ENCODE assay signal across 1 fruit fly cellular context in the genomic region with DNA sequence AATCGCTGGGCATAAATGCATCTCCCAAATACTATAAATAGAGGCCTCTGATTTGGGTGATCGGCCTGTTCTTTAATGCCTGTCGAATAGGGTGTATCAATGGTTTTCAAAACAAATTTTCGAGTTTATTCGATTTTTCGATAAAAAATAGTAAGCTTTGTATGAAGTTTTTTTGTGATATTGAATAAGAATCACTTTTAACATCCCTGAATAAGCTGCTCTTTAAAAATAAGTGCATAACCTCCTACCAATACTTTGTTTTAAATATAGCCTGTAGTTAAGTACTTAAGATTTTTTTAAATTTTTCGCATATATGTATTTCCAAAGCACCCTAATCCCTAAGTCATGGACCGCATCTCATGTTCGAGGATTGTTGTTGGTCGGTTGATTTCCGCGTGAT.
TF ChIP-seq lines count a peak whose summit lies in the region.

No protein-coding gene starts in this region.

TF ChIP-seq in whole organism, embryonic, 481 proteins besides CTCF, POLR2A, EP300 and RAD21 (continued from another document and continues in another):
- TF ChIP-seq grau (tag; optimal IDR thresholded peaks at IDR 0.05; lab: Kevin White, UChicago) (peak; percentile 49), bsh (GFP tag; optimal IDR thresholded peaks at IDR 0.05; lab: Kevin White, UChicago) (peak; percentile 19 to 76), CG6791 (GFP tag; IDR thresholded peaks at IDR 0.05; lab: Robert Waterston, UW; ENCODE audit: partially characterized antibody) (no peak), onecut (GFP tag; IDR thresholded peaks at IDR 0.05; lab: Robert Waterston, UW) (no peak), vfl (GFP tag; optimal IDR thresholded peaks at IDR 0.05; lab: Kevin White, UChicago) (no peak), ranshi (GFP tag; IDR thresholded peaks at IDR 0.05; lab: Robert Waterston, UW) (no peak), oc (tag; optimal IDR thresholded peaks at IDR 0.05; lab: Kevin White, UChicago) (no peak), org-1 (GFP tag; optimal IDR thresholded peaks at IDR 0.05; lab: Kevin White, UChicago) (peak; percentile 37), row (GFP tag; IDR thresholded peaks at IDR 0.05; lab: Robert Waterston, UW) (peak; percentile 37; the same call in 1 of the 3 replicates), CG10267 (tag; optimal IDR thresholded peaks at IDR 0.05; lab: Kevin White, UChicago) (peak; percentile 12), CG12219 (GFP tag; optimal IDR thresholded peaks at IDR 0.05; lab: Kevin White, UChicago) (peak; percentile 39), CG2202 (tag; optimal IDR thresholded peaks at IDR 0.05; lab: Kevin White, UChicago) (peak; percentile 59), CG4282 (GFP tag; optimal IDR thresholded peaks at IDR 0.05; lab: Kevin White, UChicago) (no peak), Rx (GFP tag; IDR thresholded peaks at IDR 0.05; lab: Robert Waterston, UW) (no peak), crc (GFP tag; optimal IDR thresholded peaks at IDR 0.05; lab: Kevin White, UChicago) (no peak), Hsf (GFP tag; optimal IDR thresholded peaks at IDR 0.05; lab: Kevin White, UChicago) (no peak), CG17385 (GFP tag; optimal IDR thresholded peaks at IDR 0.05; lab: Kevin White, UChicago) (peak; percentile 49), gt (GFP tag; IDR thresholded peaks at IDR 0.05; lab: Robert Waterston, UW) (no peak), Oli (tag; optimal IDR thresholded peaks at IDR 0.05; lab: Kevin White, UChicago) (peak; percentile 32), Trl (optimal IDR thresholded peaks at IDR 0.05; lab: Kevin White, UChicago) (no peak), Trl (GFP tag; optimal IDR thresholded peaks at IDR 0.05; lab: Kevin White, UChicago) (no peak), CG13894 (tag; optimal IDR thresholded peaks at IDR 0.05; lab: Kevin White, UChicago) (no peak), gcm2 (GFP tag; optimal IDR thresholded peaks at IDR 0.05; lab: Kevin White, UChicago) (no peak), scrt (GFP tag; optimal IDR thresholded peaks at IDR 0.05; lab: Kevin White, UChicago) (no peak), CG14014 (GFP tag; IDR thresholded peaks at IDR 0.05; lab: Robert Waterston, UW) (no peak), Ssrp (tag; optimal IDR thresholded peaks at IDR 0.05; lab: Kevin White, UChicago) (peak; percentile 37), mld (GFP tag; IDR thresholded peaks at IDR 0.05; lab: Robert Waterston, UW; ENCODE audit: partially characterized antibody) (no peak), CG17359 (tag; optimal IDR thresholded peaks at IDR 0.05; lab: Kevin White, UChicago) (peak; percentile 16), Drgx (GFP tag; IDR thresholded peaks at IDR 0.05; lab: Robert Waterston, UW) (0 out of 2 replicates have a peak, but pooled peaks have one; percentile 15), CG10979 (tag; optimal IDR thresholded peaks at IDR 0.05; lab: Kevin White, UChicago) (peak; percentile 50), CG15514 (GFP tag; optimal IDR thresholded peaks at IDR 0.05; lab: Kevin White, UChicago) (no peak), Dp (GFP tag; optimal IDR thresholded peaks at IDR 0.05; lab: Kevin White, UChicago) (no peak), CG4617 (GFP tag; optimal IDR thresholded peaks at IDR 0.05; lab: Kevin White, UChicago; ENCODE audit: borderline replicate concordance) (no peak), CG17186 (GFP tag; optimal IDR thresholded peaks at IDR 0.05; lab: Kevin White, UChicago) (no peak), cas (GFP tag; IDR thresholded peaks at IDR 0.05; lab: Robert Waterston, UW) (no peak), CoRest (tag; optimal IDR thresholded peaks at IDR 0.05; lab: Kevin White, UChicago) (peak; percentile 47), Nf-YB (GFP tag; optimal IDR thresholded peaks at IDR 0.05; lab: Kevin White, UChicago) (peak; percentile 31), Tbp (GFP tag; optimal IDR thresholded peaks at IDR 0.05; lab: Kevin White, UChicago) (no peak), ATbp (GFP tag; optimal IDR thresholded peaks at IDR 0.05; lab: Kevin White, UChicago) (peak; percentile 21), CG11093 (GFP tag; IDR thresholded peaks at IDR 0.05; lab: Robert Waterston, UW) (no peak), D (optimal IDR thresholded peaks at IDR 0.05; lab: Kevin White, UChicago) (no peak), D (GFP tag; optimal IDR thresholded peaks at IDR 0.05; lab: Kevin White, UChicago) (peak; percentile 8), Dip2 (GFP tag; IDR thresholded peaks at IDR 0.05; lab: Robert Waterston, UW) (no peak), CG8388 (GFP tag; optimal IDR thresholded peaks at IDR 0.05; lab: Kevin White, UChicago) (peak; percentile 65), CG2875 (GFP tag; optimal IDR thresholded peaks at IDR 0.05; lab: Kevin White, UChicago) (peak; percentile 41), CG10565 (GFP tag; optimal IDR thresholded peaks at IDR 0.05; lab: Kevin White, UChicago) (no peak), tna (GFP tag; IDR thresholded peaks at IDR 0.05; lab: Robert Waterston, UW; ENCODE audit: partially characterized antibody) (no peak), CG4707 (GFP tag; optimal IDR thresholded peaks at IDR 0.05; lab: Kevin White, UChicago) (peak; percentile 30), Deaf1 (tag; optimal IDR thresholded peaks at IDR 0.05; lab: Kevin White, UChicago) (no peak), chm (GFP tag; IDR thresholded peaks at IDR 0.05; lab: Robert Waterston, UW) (0 out of 2 replicates have a peak, but pooled peaks have one; percentile 13), CG32767 (GFP tag; IDR thresholded peaks at IDR 0.05; lab: Robert Waterston, UW) (no peak), CG10366 (GFP tag; IDR thresholded peaks at IDR 0.05; lab: Robert Waterston, UW) (no peak), zf30C (GFP tag; optimal IDR thresholded peaks at IDR 0.05; lab: Kevin White, UChicago) (no peak), CG3407 (GFP tag; optimal IDR thresholded peaks at IDR 0.05; lab: Kevin White, UChicago) (peak; percentile 43), CG15601 (tag; optimal IDR thresholded peaks at IDR 0.05; lab: Kevin White, UChicago) (peak; percentile 80), D19A (tag; optimal IDR thresholded peaks at IDR 0.05; lab: Kevin White, UChicago) (peak; percentile 59), Mes4 (GFP tag; optimal IDR thresholded peaks at IDR 0.05; lab: Kevin White, UChicago) (peak; percentile 15), Oaz (GFP tag; IDR thresholded peaks at IDR 0.05; lab: Robert Waterston, UW) (no peak), phol (tag; optimal IDR thresholded peaks at IDR 0.05; lab: Kevin White, UChicago) (peak; percentile 11), fd64A (GFP tag; optimal IDR thresholded peaks at IDR 0.05; lab: Kevin White, UChicago) (no peak), CG6765 (GFP tag; optimal IDR thresholded peaks at IDR 0.05; lab: Kevin White, UChicago) (no peak), Dek (tag; optimal IDR thresholded peaks at IDR 0.05; lab: Kevin White, UChicago) (peak; percentile 20), Lhr (GFP tag; optimal IDR thresholded peaks at IDR 0.05; lab: Kevin White, UChicago) (peak; percentile 12), Dip3 (GFP tag; optimal IDR thresholded peaks at IDR 0.05; lab: Kevin White, UChicago) (no peak), CG10274 (GFP tag; optimal IDR thresholded peaks at IDR 0.05; lab: Kevin White, UChicago) (no peak), lbe (GFP tag; optimal IDR thresholded peaks at IDR 0.05; lab: Kevin White, UChicago) (no peak), CG12155 (GFP tag; optimal IDR thresholded peaks at IDR 0.05; lab: Kevin White, UChicago) (no peak), CG11696 (GFP tag; IDR thresholded peaks at IDR 0.05; lab: Robert Waterston, UW) (no peak), CG10431 (GFP tag; optimal IDR thresholded peaks at IDR 0.05; lab: Kevin White, UChicago) (no peak), CrebB (tag; optimal IDR thresholded peaks at IDR 0.05; lab: Kevin White, UChicago) (no peak), trem (tag; optimal IDR thresholded peaks at IDR 0.05; lab: Kevin White, UChicago) (no peak), Mad (GFP tag; optimal IDR thresholded peaks at IDR 0.05; lab: Kevin White, UChicago) (no peak), CG3847 (GFP tag; IDR thresholded peaks at IDR 0.05; lab: Robert Waterston, UW) (no peak), Sin3A (optimal IDR thresholded peaks at IDR 0.05; lab: Kevin White, UChicago) (no peak), CG1647 (GFP tag; optimal IDR thresholded peaks at IDR 0.05; lab: Kevin White, UChicago) (no peak), CG6272 (GFP tag; IDR thresholded peaks at IDR 0.05; lab: Robert Waterston, UW) (no peak), Nf-YC (tag; optimal IDR thresholded peaks at IDR 0.05; lab: Kevin White, UChicago) (no peak), nmo (GFP tag; optimal IDR thresholded peaks at IDR 0.05; lab: Kevin White, UChicago) (peak; percentile 21), kay (GFP tag; optimal IDR thresholded peaks at IDR 0.05; lab: Kevin White, UChicago) (no peak), CG1792 (GFP tag; optimal IDR thresholded peaks at IDR 0.05; lab: Kevin White, UChicago) (no peak), CG7839 (tag; optimal IDR thresholded peaks at IDR 0.05; lab: Kevin White, UChicago) (no peak), CG7928 (GFP tag; optimal IDR thresholded peaks at IDR 0.05; lab: Kevin White, UChicago) (no peak), so (GFP tag; IDR thresholded peaks at IDR 0.05; lab: Robert Waterston, UW) (no peak), Asciz (GFP tag; optimal IDR thresholded peaks at IDR 0.05; lab: Kevin White, UChicago) (no peak), Lpt (GFP tag; optimal IDR thresholded peaks at IDR 0.05; lab: Kevin White, UChicago) (no peak), CG1602 (GFP tag; optimal IDR thresholded peaks at IDR 0.05; lab: Kevin White, UChicago) (peak; percentile 2), CG7556 (GFP tag; optimal IDR thresholded peaks at IDR 0.05; lab: Kevin White, UChicago) (peak; percentile 63), wor (GFP tag; IDR thresholded peaks at IDR 0.05; lab: Robert Waterston, UW) (no peak), CG1603 (tag; optimal IDR thresholded peaks at IDR 0.05; lab: Kevin White, UChicago) (peak; percentile 24), Hmx (GFP tag; optimal IDR thresholded peaks at IDR 0.05; lab: Kevin White, UChicago) (no peak), CG14710 (tag; optimal IDR thresholded peaks at IDR 0.05; lab: Kevin White, UChicago) (peak; percentile 31), nerfin-2 (GFP tag; IDR thresholded peaks at IDR 0.05; lab: Robert Waterston, UW; ENCODE audit: partially characterized antibody) (no peak), CG3065 (GFP tag; optimal IDR thresholded peaks at IDR 0.05; lab: Kevin White, UChicago) (no peak), dan (GFP tag; IDR thresholded peaks at IDR 0.05; lab: Robert Waterston, UW) (no peak), otp (GFP tag; IDR thresholded peaks at IDR 0.05; lab: Robert Waterston, UW) (no peak), HmgD (GFP tag; optimal IDR thresholded peaks at IDR 0.05; lab: Kevin White, UChicago) (no peak), ase (GFP tag; IDR thresholded peaks at IDR 0.05; lab: Robert Waterston, UW) (no peak), odd (GFP tag; optimal IDR thresholded peaks at IDR 0.05; lab: Kevin White, UChicago) (peak; percentile 12), Doc3 (GFP tag; IDR thresholded peaks at IDR 0.05; lab: Robert Waterston, UW; ENCODE audit: partially characterized antibody) (no peak), luna (GFP tag; optimal IDR thresholded peaks at IDR 0.05; lab: Kevin White, UChicago) (no peak), CG13424 (tag; optimal IDR thresholded peaks at IDR 0.05; lab: Kevin White, UChicago) (peak; percentile 78), ftz-f1 (GFP tag; optimal IDR thresholded peaks at IDR 0.05; lab: Kevin White, UChicago) (no peak), Sry-δ (GFP tag; optimal IDR thresholded peaks at IDR 0.05; lab: Kevin White, UChicago) (no peak), emc (GFP tag; optimal IDR thresholded peaks at IDR 0.05; lab: Kevin White, UChicago) (no peak), Xrp1 (GFP tag; IDR thresholded peaks at IDR 0.05; lab: Robert Waterston, UW) (no peak), CG14860 (GFP tag; IDR thresholded peaks at IDR 0.05; lab: Robert Waterston, UW; ENCODE audit: partially characterized antibody) (no peak), CG8924 (tag; optimal IDR thresholded peaks at IDR 0.05; lab: Kevin White, UChicago) (peak; percentile 67), Bteb2 (GFP tag; optimal IDR thresholded peaks at IDR 0.05; lab: Kevin White, UChicago) (no peak), CG10147 (GFP tag; optimal IDR thresholded peaks at IDR 0.05; lab: Kevin White, UChicago) (no peak), danr (GFP tag; IDR thresholded peaks at IDR 0.05; lab: Robert Waterston, UW) (no peak), ab (GFP tag; optimal IDR thresholded peaks at IDR 0.05; lab: Kevin White, UChicago) (no peak), kah (GFP tag; optimal IDR thresholded peaks at IDR 0.05; lab: Kevin White, UChicago) (no peak), CG12659 (GFP tag; optimal IDR thresholded peaks at IDR 0.05; lab: Kevin White, UChicago) (peak; percentile 33), CG34224 (GFP tag; IDR thresholded peaks at IDR 0.05; lab: Robert Waterston, UW; ENCODE audit: partially characterized antibody) (no peak), ac (GFP tag; optimal IDR thresholded peaks at IDR 0.05; lab: Kevin White, UChicago) (no peak), CG10462 (GFP tag; optimal IDR thresholded peaks at IDR 0.05; lab: Kevin White, UChicago) (peak; percentile 12), CG30403 (GFP tag; optimal IDR thresholded peaks at IDR 0.05; lab: Kevin White, UChicago) (peak; percentile 52), CG18262 (tag; optimal IDR thresholded peaks at IDR 0.05; lab: Kevin White, UChicago) (peak; percentile 59), CG15011 (GFP tag; optimal IDR thresholded peaks at IDR 0.05; lab: Kevin White, UChicago) (no peak), Fer2 (tag; optimal IDR thresholded peaks at IDR 0.05; lab: Kevin White, UChicago) (no peak), Rfx (GFP tag; IDR thresholded peaks at IDR 0.05; lab: Robert Waterston, UW) (no peak), sens-2 (GFP tag; IDR thresholded peaks at IDR 0.05; lab: Robert Waterston, UW) (no peak), CG3838 (GFP tag; optimal IDR thresholded peaks at IDR 0.05; lab: Kevin White, UChicago) (no peak), sens (GFP tag; lab: Kevin White, UChicago) (peak; percentile 81), CG12769 (tag; optimal IDR thresholded peaks at IDR 0.05; lab: Kevin White, UChicago) (no peak), CG11398 (GFP tag; optimal IDR thresholded peaks at IDR 0.05; lab: Kevin White, UChicago) (no peak), sug (tag; optimal IDR thresholded peaks at IDR 0.05; lab: Kevin White, UChicago) (no peak), CG10959 (GFP tag; IDR thresholded peaks at IDR 0.05; lab: Robert Waterston, UW) (no peak), nom (GFP tag; optimal IDR thresholded peaks at IDR 0.05; lab: Kevin White, UChicago) (no peak), salm (tag; optimal IDR thresholded peaks at IDR 0.05; lab: Kevin White, UChicago) (no peak), vvl (GFP tag; IDR thresholded peaks at IDR 0.05; lab: Robert Waterston, UW) (no peak), disco-r (GFP tag; optimal IDR thresholded peaks at IDR 0.05; lab: Kevin White, UChicago) (no peak), stc (GFP tag; IDR thresholded peaks at IDR 0.05; lab: Robert Waterston, UW) (no peak)
